Fruit fly (Drosophila melanogaster) whole organism, embryonic: ENCODE data around the gene Hasp.

Experiments used
- CG12104 ChIP-seq: fragments of 200-800 bp; sonication (Bioruptor generic); optimal IDR thresholded peaks from 3 replicates; lab custom pipeline; 2016; ENCODE audit warnings: missing biosample characterization, missing genetic modification characterization
- CG13296 ChIP-seq: fragments of 200-800 bp; sonication (Bioruptor generic); optimal IDR thresholded peaks from 3 replicates; lab custom pipeline; 2018; ENCODE audit warnings: missing biosample characterization, mild to moderate bottlenecking, missing genetic modification characterization
- CG15479 ChIP-seq: fragments of 200-800 bp; sonication (Bioruptor generic); optimal IDR thresholded peaks from 3 replicates; lab custom pipeline; 2019; ENCODE audit warnings: missing biosample characterization, mild to moderate bottlenecking, missing genetic modification characterization, moderate library complexity
- CG2712 ChIP-seq: fragments of 200-800 bp; optimal IDR thresholded peaks from 3 replicates; lab custom pipeline; 2019; ENCODE audit warnings: missing biosample characterization, mild to moderate bottlenecking, missing genetic modification characterization, moderate library complexity
- CG31388 ChIP-seq: fragments of 200-800 bp; sonication (Bioruptor generic); optimal IDR thresholded peaks from 2 replicates; lab custom pipeline; 2016; ENCODE audit warnings: missing biosample characterization, missing genetic modification characterization
- Fer3 ChIP-seq: fragments of 200-800 bp; sonication (Bioruptor generic); optimal IDR thresholded peaks from 2 replicates; lab custom pipeline; 2018; ENCODE audit warnings: missing biosample characterization, mild to moderate bottlenecking, missing genetic modification characterization, moderate library complexity
- HLH54F ChIP-seq: fragments of 200-800 bp; sonication (Bioruptor generic); optimal IDR thresholded peaks from 3 replicates; lab custom pipeline; 2016; ENCODE audit warnings: missing biosample characterization, missing genetic modification characterization
- Hr3 ChIP-seq: fragments of 200-800 bp; sonication (Bioruptor generic); optimal IDR thresholded peaks from 3 replicates; lab custom pipeline; 2016; ENCODE audit warnings: missing biosample characterization, missing genetic modification characterization
- ftz-f1 ChIP-seq: fragments of 200-800 bp; sonication (Bioruptor generic); optimal IDR thresholded peaks from 2 replicates; lab custom pipeline; 2016; ENCODE audit warnings: missing biosample characterization, missing genetic modification characterization
- gfzf ChIP-seq: fragments of 200-800 bp; sonication (Bioruptor generic); optimal IDR thresholded peaks from 2 replicates; lab custom pipeline; 2016; ENCODE audit warnings: missing biosample characterization, mild to moderate bottlenecking, missing genetic modification characterization, moderate library complexity
- nerfin-2 ChIP-seq: fragments of 200-800 bp; sonication (Bioruptor generic); IDR thresholded peaks from 2 replicates; pipeline ENCODE4 v1.3.6; 2022; ENCODE audit warnings: missing biosample characterization, missing genetic modification characterization; ENCODE audit not compliant: partially characterized antibody
- stc ChIP-seq: fragments of 200-800 bp; sonication (Bioruptor generic); IDR thresholded peaks from 2 replicates; pipeline ENCODE4 v1.3.6; 2022; ENCODE audit warnings: missing biosample characterization, missing genetic modification characterization
- stwl ChIP-seq: fragments of 200-800 bp; sonication (Bioruptor generic); optimal IDR thresholded peaks from 3 replicates; lab custom pipeline; 2018; ENCODE audit warnings: missing biosample characterization, mild to moderate bottlenecking, missing genetic modification characterization, moderate library complexity

dm6 chr2L:19517154-19517814, at the start of gene Hasp:
- TF ChIP-seq nerfin-2 (GFP tag; lab: Robert Waterston, UW) (peak; percentile 90), CG12104 (GFP tag; lab: Kevin White, UChicago) (peak; percentile 36), CG31388 (GFP tag; lab: Kevin White, UChicago) (no peak), CG15479 (no peak), Fer3 (peak; percentile 56), HLH54F (GFP tag; lab: Kevin White, UChicago) (no peak), CG2712 (peak; percentile 72), ftz-f1 (GFP tag; lab: Kevin White, UChicago) (no peak), stwl (peak; percentile 73), stc (peak; percentile 51; the same call in 1 of the 2 replicates), gfzf (GFP tag; lab: Kevin White, UChicago) (no peak), Hr3 (GFP tag; lab: Kevin White, UChicago) (peak; percentile 6), CG13296 (GFP tag; lab: Kevin White, UChicago) (peak; percentile 37)
